Worm (Caenorhabditis elegans) whole organism, L4 larva: Measurements from ENCODE around the gene crn-5.

ENCODE experiments used
- F26F4.8 ChIP-seq: fragments of 200-800 bp; sonication (Bioruptor generic); conservative IDR thresholded peaks from 2 replicates; pipeline ENCODE4 v1.3.6; 2022; ENCODE audit warnings: missing genetic modification characterization, missing compliant biosample characterization
- R02D3.7 ChIP-seq: fragments of 150-350 bp; sonication (generic microtip); optimal IDR thresholded peaks from 3 replicates; lab custom pipeline; 2014; ENCODE audit warnings: missing biosample characterization, missing genetic modification characterization
- T20F7.1 ChIP-seq: fragments of 200-800 bp; sonication (Bioruptor generic); optimal IDR thresholded peaks from 2 replicates; lab custom pipeline; 2018; ENCODE audit warnings: mild to moderate bottlenecking, missing genetic modification characterization, missing compliant biosample characterization
- Y48G9A.11 ChIP-seq: fragments of 200-800 bp; sonication (Bioruptor generic); IDR thresholded peaks from 2 replicates; pipeline ENCODE4 v1.3.6; 2022; ENCODE audit warnings: missing genetic modification reagents, missing genetic modification characterization, missing compliant biosample characterization
- Y75B8A.6 ChIP-seq: fragments of 200-800 bp; sonication (Bioruptor generic); IDR thresholded peaks from 2 replicates; pipeline ENCODE4 v1.3.6; 2022; ENCODE audit warnings: missing genetic modification reagents, missing genetic modification characterization, missing compliant biosample characterization
- aha-1 ChIP-seq: fragments of 150-350 bp; peaks from one replicate; lab custom pipeline; 2014; ENCODE audit warnings: missing biosample characterization, missing genetic modification characterization
- ama-1 ChIP-seq: fragments of 150-350 bp; optimal IDR thresholded peaks from 2 replicates; lab custom pipeline; 2014; ENCODE audit warnings: inconsistent platforms, mixed read lengths
- arid-1 ChIP-seq: fragments of 200-800 bp; sonication (Bioruptor generic); conservative IDR thresholded peaks from 2 replicates; pipeline ENCODE4 v1.3.6; 2022; ENCODE audit warnings: missing genetic modification reagents, missing genetic modification characterization, missing compliant biosample characterization
- ceh-20 ChIP-seq: fragments of 200-800 bp; sonication (Bioruptor generic); IDR thresholded peaks from 2 replicates; pipeline ENCODE4 v1.3.6; 2022; ENCODE audit warnings: missing genetic modification reagents, missing genetic modification characterization, missing compliant biosample characterization
- ceh-28 ChIP-seq: fragments of 150-350 bp; optimal IDR thresholded peaks from 2 replicates; lab custom pipeline; 2014; ENCODE audit warnings: missing biosample characterization, missing genetic modification reagents, missing genetic modification characterization
- ceh-44 ChIP-seq: fragments of 200-800 bp; sonication (Bioruptor generic); IDR thresholded peaks from 2 replicates; pipeline ENCODE4 v1.3.6; 2022; ENCODE audit warnings: missing genetic modification reagents, missing genetic modification characterization, missing compliant biosample characterization
- cey-2 ChIP-seq: sonication (generic microtip); optimal IDR thresholded peaks from 3 replicates; lab custom pipeline; 2017; ENCODE audit warnings: missing genetic modification characterization, mild to moderate bottlenecking, missing compliant biosample characterization, antibody characterized with exemption, borderline replicate concordance; ENCODE audit not compliant: insufficient read depth
- ctbp-1 ChIP-seq: fragments of 200-800 bp; sonication (Bioruptor generic); IDR thresholded peaks from 2 replicates; pipeline ENCODE4 v1.3.6; 2022; ENCODE audit warnings: missing genetic modification reagents, missing genetic modification characterization, missing compliant biosample characterization
- daf-12 ChIP-seq: fragments of 150-350 bp; optimal IDR thresholded peaks from 2 replicates; lab custom pipeline; 2014; ENCODE audit warnings: missing biosample characterization, missing genetic modification reagents, missing genetic modification characterization
- daf-16 ChIP-seq, 3 experiments: sonication (generic microtip); optimal IDR thresholded peaks; 2 replicates each; lab custom pipeline; 2016 to 2017; ENCODE audit warnings: missing genetic modification characterization in 3 of 3, missing genetic modification reagents in 3 of 3, mild to moderate bottlenecking in 2 of 3, missing compliant biosample characterization in 2 of 3, missing biosample characterization in 1 of 3, moderate library complexity in 1 of 3
- dmd-8 ChIP-seq: fragments of 200-800 bp; sonication (Bioruptor generic); IDR thresholded peaks from 2 replicates; pipeline ENCODE4 v1.3.6; 2022; ENCODE audit warnings: missing genetic modification characterization, missing compliant biosample characterization
- dve-1 ChIP-seq: sonication (generic microtip); optimal IDR thresholded peaks from 2 replicates; lab custom pipeline; 2017; ENCODE audit warnings: antibody characterized with exemption, mild to moderate bottlenecking, missing genetic modification characterization, missing compliant biosample characterization; ENCODE audit not compliant: insufficient read depth
- gei-8 ChIP-seq: fragments of 200-800 bp; sonication (Bioruptor generic); optimal IDR thresholded peaks from 2 replicates; lab custom pipeline; 2018; ENCODE audit warnings: mild to moderate bottlenecking, missing genetic modification characterization, missing compliant biosample characterization
- hif-1 ChIP-seq, 2 experiments: sonication (generic microtip); optimal IDR thresholded peaks; 2 replicates each; lab custom pipeline; 2016 to 2017; ENCODE audit warnings: missing compliant biosample characterization in 2 of 2, missing genetic modification characterization in 2 of 2, missing genetic modification reagents in 2 of 2, missing genotype in 2 of 2, mild to moderate bottlenecking in 1 of 2
- hmg-1.1 ChIP-seq: fragments of 200-800 bp; sonication (Bioruptor generic); IDR thresholded peaks from 2 replicates; pipeline ENCODE4 v1.3.6; 2022; ENCODE audit warnings: missing genetic modification reagents, missing genetic modification characterization, missing compliant biosample characterization
- jun-1 ChIP-seq: fragments of 150-350 bp; optimal IDR thresholded peaks from 2 replicates; lab custom pipeline; 2014; ENCODE audit warnings: missing biosample characterization, missing genetic modification reagents, missing genetic modification characterization
- lin-1 ChIP-seq: fragments of 200-800 bp; sonication (Bioruptor generic); IDR thresholded peaks from 2 replicates; pipeline ENCODE4 v1.3.6; 2022; ENCODE audit warnings: missing genetic modification reagents, missing genetic modification characterization, missing compliant biosample characterization
- lin-15B ChIP-seq: fragments of 150-350 bp; sonication (generic microtip); optimal IDR thresholded peaks from 3 replicates; lab custom pipeline; 2014; ENCODE audit warnings: missing biosample characterization, missing genetic modification characterization
- lin-29 ChIP-seq: fragments of 200-800 bp; sonication (Bioruptor generic); IDR thresholded peaks from 2 replicates; pipeline ENCODE4 v1.3.6; 2022; ENCODE audit warnings: missing genetic modification reagents, missing genetic modification characterization, missing compliant biosample characterization
- lin-38 ChIP-seq: fragments of 200-800 bp; sonication (Bioruptor generic); IDR thresholded peaks from 2 replicates; pipeline ENCODE4 v1.3.6; 2022; ENCODE audit warnings: missing genetic modification reagents, missing genetic modification characterization, missing compliant biosample characterization
- lsy-2 ChIP-seq, 2 experiments: fragments of 150-350 bp in 1 of 2; sonication (generic microtip) in 1 of 2; optimal IDR thresholded peaks; 2 replicates each; lab custom pipeline; 2014 to 2017; ENCODE audit warnings: missing biosample characterization in 2 of 2, missing genetic modification characterization in 2 of 2
- madf-5 ChIP-seq, 2 experiments: fragments of 200-800 bp; sonication (Bioruptor generic); IDR thresholded peaks; 2 replicates each; pipeline ENCODE4 v1.3.6; 2022; ENCODE audit warnings: missing compliant biosample characterization in 2 of 2, missing genetic modification characterization in 2 of 2
- mdt-29 ChIP-seq: fragments of 200-800 bp; sonication (Bioruptor generic); IDR thresholded peaks from 2 replicates; pipeline ENCODE4 v1.3.6; 2022; ENCODE audit warnings: missing genetic modification reagents, missing genetic modification characterization, missing compliant biosample characterization
- mes-2 ChIP-seq: sonication (generic microtip); optimal IDR thresholded peaks from 2 replicates; lab custom pipeline; 2016; ENCODE audit warnings: missing genotype, mild to moderate bottlenecking, missing genetic modification characterization, missing compliant biosample characterization; ENCODE audit not compliant: poor library complexity, severe bottlenecking
- mxl-3 ChIP-seq: fragments of 200-800 bp; sonication (Bioruptor generic); optimal IDR thresholded peaks from 2 replicates; lab custom pipeline; 2018; ENCODE audit warnings: mild to moderate bottlenecking, missing genetic modification characterization, missing compliant biosample characterization
- nhr-10 ChIP-seq: fragments of 150-350 bp; optimal IDR thresholded peaks from 2 replicates; lab custom pipeline; 2014; ENCODE audit warnings: missing biosample characterization, missing genetic modification characterization
- nhr-11 ChIP-seq: fragments of 150-350 bp; optimal IDR thresholded peaks from 2 replicates; lab custom pipeline; 2014; ENCODE audit warnings: missing biosample characterization, missing genetic modification characterization
- nhr-111 ChIP-seq: fragments of 200-800 bp; sonication (Bioruptor generic); optimal IDR thresholded peaks from 2 replicates; lab custom pipeline; 2018; ENCODE audit warnings: mild to moderate bottlenecking, missing genetic modification characterization, missing compliant biosample characterization
- nhr-237 ChIP-seq: sonication (generic microtip); optimal IDR thresholded peaks from 2 replicates; lab custom pipeline; 2017; ENCODE audit warnings: missing biosample characterization, missing genetic modification characterization
- nhr-6 ChIP-seq: fragments of 150-350 bp; optimal IDR thresholded peaks from 2 replicates; lab custom pipeline; 2014; ENCODE audit warnings: missing biosample characterization, missing genetic modification characterization
- nhr-76 ChIP-seq: fragments of 150-350 bp; optimal IDR thresholded peaks from 2 replicates; lab custom pipeline; 2014; ENCODE audit warnings: missing biosample characterization, missing genetic modification characterization
- pha-4 ChIP-seq, 2 experiments: fragments of 150-350 bp in 1 of 2; fragments of 200-800 bp in 1 of 2; sonication (Bioruptor generic) in 1 of 2; IDR thresholded peaks in 1 of 2; optimal IDR thresholded peaks in 1 of 2; 2 replicates each; pipeline versions ENCODE4 v1.3.6 to Lab custom; 2014 to 2022; ENCODE audit warnings: missing genetic modification characterization in 2 of 2, missing genetic modification reagents in 2 of 2, missing biosample characterization in 1 of 2, missing compliant biosample characterization in 1 of 2
- rbr-2 ChIP-seq: sonication (generic microtip); optimal IDR thresholded peaks from 2 replicates; lab custom pipeline; 2016; ENCODE audit warnings: missing genotype, missing genetic modification characterization, missing compliant biosample characterization
- saeg-2 ChIP-seq: fragments of 200-800 bp; sonication (Bioruptor generic); IDR thresholded peaks from 2 replicates; pipeline ENCODE4 v1.3.6; 2022; ENCODE audit warnings: missing genetic modification reagents, missing genetic modification characterization, missing compliant biosample characterization
- sdz-12 ChIP-seq: fragments of 200-800 bp; sonication (Bioruptor generic); optimal IDR thresholded peaks from 2 replicates; lab custom pipeline; 2018; ENCODE audit warnings: mild to moderate bottlenecking, missing genetic modification characterization, missing compliant biosample characterization
- snpc-4 ChIP-seq: fragments of 150-350 bp; optimal IDR thresholded peaks from 2 replicates; lab custom pipeline; 2014; ENCODE audit warnings: missing biosample characterization, missing genetic modification characterization
- unc-130 ChIP-seq: sonication (generic microtip); optimal IDR thresholded peaks from 2 replicates; lab custom pipeline; 2016; ENCODE audit warnings: missing genetic modification reagents, missing genetic modification characterization, missing compliant biosample characterization
- unc-39 ChIP-seq: sonication (generic microtip); optimal IDR thresholded peaks from 2 replicates; lab custom pipeline; 2017; ENCODE audit warnings: missing biosample characterization, missing genetic modification characterization
- vab-7 ChIP-seq: fragments of 200-800 bp; sonication (Bioruptor generic); IDR thresholded peaks from 2 replicates; pipeline ENCODE4 v1.3.6; 2022; ENCODE audit warnings: missing genetic modification reagents, missing genetic modification characterization, missing compliant biosample characterization
- zag-1 ChIP-seq: fragments of 150-350 bp; optimal IDR thresholded peaks from 2 replicates; lab custom pipeline; 2014; ENCODE audit warnings: missing biosample characterization, missing genetic modification characterization
- zfp-2 ChIP-seq: sonication (generic microtip); optimal IDR thresholded peaks from 2 replicates; lab custom pipeline; 2016; ENCODE audit warnings: mild to moderate bottlenecking, missing genetic modification characterization, missing compliant biosample characterization
- zfp-3 ChIP-seq: fragments of 200-800 bp; sonication (Bioruptor generic); conservative IDR thresholded peaks from 2 replicates; pipeline ENCODE4 v1.3.6; 2022; ENCODE audit warnings: missing genetic modification reagents, missing genetic modification characterization, missing compliant biosample characterization
- zip-11 ChIP-seq: fragments of 200-800 bp; sonication (Bioruptor generic); IDR thresholded peaks from 2 replicates; pipeline ENCODE4 v1.3.6; 2022; ENCODE audit warnings: missing genetic modification characterization, missing compliant biosample characterization
- ztf-11 ChIP-seq: fragments of 150-350 bp; optimal IDR thresholded peaks from 2 replicates; lab custom pipeline; 2014; ENCODE audit warnings: missing biosample characterization, missing genetic modification characterization
- ztf-7 ChIP-seq: fragments of 150-350 bp; optimal IDR thresholded peaks from 2 replicates; lab custom pipeline; 2014; ENCODE audit warnings: missing biosample characterization, missing genetic modification characterization

Gene crn-5

ce11 chrII:10563368-10563767, 29.2 kb upstream of the crn-5 start, which contains the start of gene cdc-48.1 (continued):
- TF ChIP-seq nhr-11 (tag; lab: Kevin White, UChicago): peak; percentile 100
- TF ChIP-seq lin-1 (GFP tag; lab: Robert Waterston, UW): peak; percentile 99
- TF ChIP-seq sdz-12 (GFP tag; lab: Kevin White, UChicago): peak; percentile 96
- peak; percentile 99 for TF ChIP-seq arid-1 (GFP tag; lab: Robert Waterston, UW)
- peak; percentile 99 for TF ChIP-seq lsy-2 (tag; optimal IDR thresholded peaks at IDR 0.05; lab: Kevin White, UChicago)
- peak; percentile 85 for TF ChIP-seq ama-1 (lab: Kevin White, UChicago)
- TF ChIP-seq ceh-44: peak; percentile 96
- TF ChIP-seq zag-1 (tag; lab: Kevin White, UChicago): peak; percentile 92
- peak; percentile 99 for TF ChIP-seq Y75B8A.6
- peak; percentile 95 for TF ChIP-seq Y48G9A.11 (GFP tag; lab: Robert Waterston, UW)
- peak; percentile 98 for TF ChIP-seq mdt-29 (GFP tag; lab: Robert Waterston, UW)
- peak; percentile 96 for TF ChIP-seq mxl-3 (GFP tag; lab: Kevin White, UChicago)
- peak; percentile 99 for TF ChIP-seq pha-4 (GFP tag; IDR thresholded peaks at IDR 0.05; lab: Robert Waterston, UW)
- TF ChIP-seq pha-4 (tag; optimal IDR thresholded peaks at IDR 0.05; lab: Kevin White, UChicago): peak; percentile 100
- TF ChIP-seq zip-11 (GFP tag; lab: Robert Waterston, UW): peak; percentile 75; the same call in 1 of the 2 replicates
- peak; percentile 100 for TF ChIP-seq lin-15B (tag; lab: Kevin White, UChicago)
- peak; percentile 89 for TF ChIP-seq nhr-237 (tag; lab: Kevin White, UChicago)
- TF ChIP-seq nhr-111 (GFP tag; lab: Kevin White, UChicago): peak; percentile 79
- peak; percentile 99 for TF ChIP-seq ctbp-1 (GFP tag; lab: Robert Waterston, UW)
- peak; percentile 96 for TF ChIP-seq gei-8 (GFP tag; lab: Kevin White, UChicago)
- peak; percentile 72 for TF ChIP-seq ceh-28 (tag; lab: Kevin White, UChicago)
- peak; percentile 98 for TF ChIP-seq saeg-2 (GFP tag; lab: Robert Waterston, UW)
- peak; percentile 96 for TF ChIP-seq ztf-7
- peak; percentile 88 to 94; a peak in 3 of 4 replicates for TF ChIP-seq madf-5 (GFP tag; IDR thresholded peaks at IDR 0.05; lab: Robert Waterston, UW)
- peak; percentile 67 for TF ChIP-seq R02D3.7
- peak; percentile 91 to 94 for TF ChIP-seq daf-16 (GFP tag; optimal IDR thresholded peaks at IDR 0.05; lab: Kevin White, UChicago)
- TF ChIP-seq daf-16 (tag; optimal IDR thresholded peaks at IDR 0.05; lab: Kevin White, UChicago): peak; percentile 97
- peak; percentile 100 for TF ChIP-seq lin-38
- TF ChIP-seq zfp-3 (GFP tag; lab: Robert Waterston, UW): peak; percentile 100
- peak; percentile 99 for TF ChIP-seq vab-7 (GFP tag; lab: Robert Waterston, UW)
- peak; percentile 58 for TF ChIP-seq ztf-11 (tag; lab: Kevin White, UChicago)
- peak; percentile 98 for TF ChIP-seq lin-29 (GFP tag; lab: Robert Waterston, UW)
- peak; percentile 99 for TF ChIP-seq rbr-2
- TF ChIP-seq hif-1 (tag; optimal IDR thresholded peaks at IDR 0.05; lab: Kevin White, UChicago): peak; percentile 89 to 97
- TF ChIP-seq cey-2 (tag; lab: Kevin White, UChicago): peak; percentile 95
- TF ChIP-seq unc-130: peak; percentile 98
- TF ChIP-seq jun-1 (tag; lab: Kevin White, UChicago): peak; percentile 97
- TF ChIP-seq T20F7.1: peak; percentile 99
- peak; percentile 100 for TF ChIP-seq dve-1 (tag; lab: Kevin White, UChicago)
- peak; percentile 91 for TF ChIP-seq nhr-76 (tag; lab: Kevin White, UChicago)
- TF ChIP-seq ceh-20 (GFP tag; lab: Robert Waterston, UW): peak; percentile 100
- TF ChIP-seq F26F4.8 (GFP tag; lab: Robert Waterston, UW): peak; percentile 54; the same call in 1 of the 2 replicates
- peak; percentile 100 for TF ChIP-seq aha-1
- TF ChIP-seq hmg-1.1 (GFP tag; lab: Robert Waterston, UW): peak; percentile 99
- TF ChIP-seq unc-39: no peak
- peak; percentile 62 for TF ChIP-seq snpc-4 (tag; lab: Kevin White, UChicago)
- TF ChIP-seq mes-2: peak; percentile 100
- peak; percentile 98 for TF ChIP-seq nhr-10 (tag; lab: Kevin White, UChicago)
- peak; percentile 94 for TF ChIP-seq zfp-2 (tag; lab: Kevin White, UChicago)
- peak; percentile 35 for TF ChIP-seq daf-12 (tag; lab: Kevin White, UChicago)
- peak; percentile 72; the same call in 1 of the 2 replicates for TF ChIP-seq dmd-8 (GFP tag; lab: Robert Waterston, UW)
- TF ChIP-seq nhr-6: peak; percentile 100
